Worm (Caenorhabditis elegans) whole organism, L1 larva: Measurements from ENCODE around the gene Y67D2.5.

ENCODE experiments used
- C04F5.9 ChIP-seq: sonication (generic microtip); optimal IDR thresholded peaks from 2 replicates; lab custom pipeline; 2016; ENCODE audit warnings: missing genetic modification characterization, missing compliant biosample characterization
- C16A3.4 ChIP-seq: fragments of 150-350 bp; optimal IDR thresholded peaks from 2 replicates; lab custom pipeline; 2014; ENCODE audit warnings: missing biosample characterization, missing genetic modification characterization
- F16B12.6 ChIP-seq: fragments of 150-350 bp; optimal IDR thresholded peaks from 2 replicates; lab custom pipeline; 2014; ENCODE audit warnings: missing biosample characterization, missing genetic modification characterization
- Y116A8C.19 ChIP-seq: sonication (generic microtip); optimal IDR thresholded peaks from 2 replicates; lab custom pipeline; 2016; ENCODE audit warnings: missing compliant biosample characterization, missing genetic modification characterization, borderline replicate concordance
- blmp-1 ChIP-seq: fragments of 150-350 bp; optimal IDR thresholded peaks from 2 replicates; lab custom pipeline; 2014; ENCODE audit warnings: missing biosample characterization, missing genetic modification characterization
- ceh-8 ChIP-seq: fragments of 200-800 bp; sonication (Bioruptor generic); optimal IDR thresholded peaks from 2 replicates; lab custom pipeline; 2018; ENCODE audit warnings: mild to moderate bottlenecking, missing genetic modification characterization, moderate library complexity, missing compliant biosample characterization
- ceh-82 ChIP-seq, 3 experiments: fragments of 150-350 bp in 1 of 3; sonication (generic microtip) in 2 of 3; optimal IDR thresholded peaks; 2 replicates each; lab custom pipeline; 2014 to 2017; ENCODE audit warnings: missing biosample characterization in 3 of 3, missing genetic modification characterization in 3 of 3
- ceh-90 ChIP-seq: sonication (generic microtip); optimal IDR thresholded peaks from 2 replicates; lab custom pipeline; 2016; ENCODE audit warnings: missing genetic modification characterization, missing compliant biosample characterization
- dpl-1 ChIP-seq, 3 experiments: fragments of 150-350 bp in 2 of 3; sonication (generic microtip) in 1 of 3; optimal IDR thresholded peaks; 2 replicates each; lab custom pipeline; 2014 to 2017; ENCODE audit warnings: missing biosample characterization in 3 of 3, missing genetic modification characterization in 3 of 3, missing genetic modification reagents in 3 of 3
- dsc-1 ChIP-seq: sonication (generic microtip); optimal IDR thresholded peaks from 2 replicates; lab custom pipeline; 2016; ENCODE audit warnings: mild to moderate bottlenecking, missing genetic modification characterization, missing compliant biosample characterization
- efl-1 ChIP-seq, 4 experiments: fragments of 150-350 bp; optimal IDR thresholded peaks in 3 of 4; peaks in 1 of 4; 1 replicate in 1 of 4; 2 replicates in 3 of 4; lab custom pipeline; 2014; ENCODE audit warnings: missing biosample characterization in 2 of 4, missing genetic modification characterization in 2 of 4, missing genetic modification reagents in 2 of 4
- egl-13 ChIP-seq: sonication (generic microtip); optimal IDR thresholded peaks from 2 replicates; lab custom pipeline; 2016; ENCODE audit warnings: missing genotype, missing genetic modification reagents, missing genetic modification characterization, missing compliant biosample characterization
- elt-2 ChIP-seq: sonication (generic microtip); optimal IDR thresholded peaks from 2 replicates; lab custom pipeline; 2016; ENCODE audit warnings: missing genetic modification characterization, mild to moderate bottlenecking, inconsistent platforms, missing compliant biosample characterization, missing genetic modification reagents
- elt-3 ChIP-seq, 6 experiments: fragments of 150-350 bp in 1 of 6; sonication (generic microtip); optimal IDR thresholded peaks; 2 replicates each; lab custom pipeline; 2017 to 2018; ENCODE audit warnings: missing biosample characterization in 6 of 6, missing genetic modification characterization in 6 of 6, inconsistent platforms in 1 of 6
- fkh-10 ChIP-seq: sonication (generic microtip); optimal IDR thresholded peaks from 2 replicates; lab custom pipeline; 2017; ENCODE audit warnings: missing biosample characterization, missing genetic modification reagents, missing genetic modification characterization
- fkh-4 ChIP-seq: sonication (generic microtip); optimal IDR thresholded peaks from 2 replicates; lab custom pipeline; 2016; ENCODE audit warnings: missing compliant biosample characterization, missing genetic modification characterization, borderline replicate concordance
- fkh-8 ChIP-seq: sonication (generic microtip); optimal IDR thresholded peaks from 2 replicates; lab custom pipeline; 2016; ENCODE audit warnings: mild to moderate bottlenecking, missing genetic modification characterization, missing compliant biosample characterization
- irx-1 ChIP-seq: sonication (generic microtip); optimal IDR thresholded peaks from 2 replicates; lab custom pipeline; 2016; ENCODE audit warnings: missing genetic modification characterization, missing compliant biosample characterization
- isw-1 ChIP-seq: fragments of 200-800 bp; sonication (Bioruptor generic); IDR thresholded peaks from 2 replicates; pipeline ENCODE4 v1.3.6; 2022; ENCODE audit warnings: missing genetic modification characterization, missing compliant biosample characterization
- jun-1 ChIP-seq: fragments of 150-350 bp; optimal IDR thresholded peaks from 2 replicates; lab custom pipeline; 2014; ENCODE audit warnings: missing biosample characterization, missing genetic modification reagents, missing genetic modification characterization
- lin-13 ChIP-seq: fragments of 150-350 bp; optimal IDR thresholded peaks from 2 replicates; lab custom pipeline; 2014; ENCODE audit warnings: missing biosample characterization, missing genetic modification reagents, missing genetic modification characterization
- lin-14 ChIP-seq: fragments of 200-800 bp; sonication (Bioruptor generic); optimal IDR thresholded peaks from 2 replicates; lab custom pipeline; 2018; ENCODE audit warnings: mild to moderate bottlenecking, missing genetic modification characterization, moderate library complexity, missing compliant biosample characterization
- lin-15B ChIP-seq: fragments of 150-350 bp; sonication (generic microtip); optimal IDR thresholded peaks from 3 replicates; lab custom pipeline; 2014; ENCODE audit warnings: missing biosample characterization, missing genetic modification characterization
- lin-35 ChIP-seq, 2 experiments: fragments of 150-350 bp; optimal IDR thresholded peaks; 2 replicates each; lab custom pipeline; 2014; ENCODE audit warnings: missing biosample characterization in 2 of 2, missing genetic modification characterization in 2 of 2, missing genetic modification reagents in 2 of 2
- lin-39 ChIP-seq: fragments of 150-350 bp; optimal IDR thresholded peaks from 2 replicates; lab custom pipeline; 2014; ENCODE audit warnings: missing biosample characterization, missing genetic modification reagents, missing genetic modification characterization
- lir-3 ChIP-seq: sonication (generic microtip); optimal IDR thresholded peaks from 2 replicates; lab custom pipeline; 2016; ENCODE audit warnings: mild to moderate bottlenecking, missing genetic modification characterization, moderate library complexity, missing compliant biosample characterization; ENCODE audit not compliant: poor library complexity
- lsy-2 ChIP-seq, 2 experiments: fragments of 150-350 bp; optimal IDR thresholded peaks; 2 replicates each; lab custom pipeline; 2014; ENCODE audit warnings: missing biosample characterization in 2 of 2, missing genetic modification characterization in 2 of 2
- mab-9 ChIP-seq: fragments of 200-800 bp; sonication (Bioruptor generic); IDR thresholded peaks from 2 replicates; pipeline ENCODE4 v1.3.6; 2022; ENCODE audit warnings: missing genetic modification reagents, missing genetic modification characterization, missing compliant biosample characterization
- mdl-1 ChIP-seq, 2 experiments: fragments of 150-350 bp; optimal IDR thresholded peaks; 2 replicates each; lab custom pipeline; 2014 to 2017; ENCODE audit warnings: missing biosample characterization in 2 of 2, missing genetic modification characterization in 2 of 2, inconsistent platforms in 1 of 2
- mep-1 ChIP-seq: fragments of 150-350 bp; optimal IDR thresholded peaks from 2 replicates; lab custom pipeline; 2014; ENCODE audit warnings: missing biosample characterization, missing genetic modification characterization
- nhr-11 ChIP-seq: fragments of 150-350 bp; optimal IDR thresholded peaks from 2 replicates; lab custom pipeline; 2014; ENCODE audit warnings: missing biosample characterization, missing genetic modification characterization
- nhr-12 ChIP-seq: sonication (generic microtip); optimal IDR thresholded peaks from 2 replicates; lab custom pipeline; 2017; ENCODE audit warnings: missing biosample characterization, missing genetic modification characterization
- nhr-19 ChIP-seq: fragments of 200-800 bp; sonication (Bioruptor generic); conservative IDR thresholded peaks from 2 replicates; pipeline ENCODE4 v1.3.6; 2022; ENCODE audit warnings: missing genetic modification characterization, missing compliant biosample characterization
- nhr-20 ChIP-seq: sonication (generic microtip); optimal IDR thresholded peaks from 2 replicates; lab custom pipeline; 2016; ENCODE audit warnings: mild to moderate bottlenecking, missing genetic modification characterization, missing compliant biosample characterization
- nhr-47 ChIP-seq: sonication (generic microtip); optimal IDR thresholded peaks from 2 replicates; lab custom pipeline; 2016; ENCODE audit warnings: mild to moderate bottlenecking, missing genetic modification characterization, moderate library complexity, missing compliant biosample characterization
- nhr-85 ChIP-seq: sonication (generic microtip); peaks from one replicate; lab custom pipeline; 2016; ENCODE audit warnings: missing genetic modification characterization, inconsistent platforms, missing compliant biosample characterization
- nhr-90 ChIP-seq: sonication (generic microtip); optimal IDR thresholded peaks from 2 replicates; lab custom pipeline; 2016; ENCODE audit warnings: mild to moderate bottlenecking, missing genetic modification characterization, missing compliant biosample characterization; ENCODE audit not compliant: poor library complexity
- rnt-1 ChIP-seq: sonication (generic microtip); optimal IDR thresholded peaks from 2 replicates; lab custom pipeline; 2016; ENCODE audit warnings: mild to moderate bottlenecking, missing genetic modification characterization, moderate library complexity, missing compliant biosample characterization
- skn-1 ChIP-seq: fragments of 150-350 bp; optimal IDR thresholded peaks from 2 replicates; lab custom pipeline; 2014; ENCODE audit warnings: missing biosample characterization, missing genetic modification characterization
- snpc-4 ChIP-seq: fragments of 150-350 bp; optimal IDR thresholded peaks from 2 replicates; lab custom pipeline; 2014; ENCODE audit warnings: missing biosample characterization, missing genetic modification characterization
- snu-23 ChIP-seq: sonication (generic microtip); optimal IDR thresholded peaks from 2 replicates; lab custom pipeline; 2016; ENCODE audit warnings: missing genetic modification characterization, missing compliant biosample characterization
- sox-4 ChIP-seq: sonication (generic microtip); optimal IDR thresholded peaks from 2 replicates; lab custom pipeline; 2016; ENCODE audit warnings: missing genetic modification characterization, missing compliant biosample characterization
- swsn-7 ChIP-seq: sonication (generic microtip); optimal IDR thresholded peaks from 2 replicates; lab custom pipeline; 2016; ENCODE audit warnings: missing genetic modification characterization, missing compliant biosample characterization
- tbx-2 ChIP-seq: sonication (generic microtip); optimal IDR thresholded peaks from 2 replicates; lab custom pipeline; 2016; ENCODE audit warnings: missing genetic modification characterization, missing compliant biosample characterization
- unc-130 ChIP-seq: fragments of 150-350 bp; optimal IDR thresholded peaks from 2 replicates; lab custom pipeline; 2017; ENCODE audit warnings: missing biosample characterization, missing genetic modification characterization, inconsistent platforms
- unc-86 ChIP-seq: sonication (generic microtip); optimal IDR thresholded peaks from 2 replicates; lab custom pipeline; 2016; ENCODE audit warnings: missing genetic modification characterization, missing compliant biosample characterization
- xbp-1 ChIP-seq: sonication (generic microtip); optimal IDR thresholded peaks from 2 replicates; lab custom pipeline; 2016; ENCODE audit warnings: missing genetic modification characterization, missing compliant biosample characterization
- zip-4 ChIP-seq: fragments of 200-800 bp; sonication (Bioruptor generic); optimal IDR thresholded peaks from 2 replicates; lab custom pipeline; 2018; ENCODE audit warnings: mild to moderate bottlenecking, missing genetic modification characterization, moderate library complexity, missing compliant biosample characterization
- ztf-11 ChIP-seq, 2 experiments: sonication (generic microtip); optimal IDR thresholded peaks; 2 replicates each; lab custom pipeline; 2016 to 2017; ENCODE audit warnings: missing genetic modification characterization in 2 of 2, missing biosample characterization in 1 of 2, missing compliant biosample characterization in 1 of 2
- ztf-4 ChIP-seq: fragments of 150-350 bp; optimal IDR thresholded peaks from 2 replicates; lab custom pipeline; 2014; ENCODE audit warnings: missing biosample characterization, missing genetic modification characterization

The Y67D2.5 gene

DNA sequence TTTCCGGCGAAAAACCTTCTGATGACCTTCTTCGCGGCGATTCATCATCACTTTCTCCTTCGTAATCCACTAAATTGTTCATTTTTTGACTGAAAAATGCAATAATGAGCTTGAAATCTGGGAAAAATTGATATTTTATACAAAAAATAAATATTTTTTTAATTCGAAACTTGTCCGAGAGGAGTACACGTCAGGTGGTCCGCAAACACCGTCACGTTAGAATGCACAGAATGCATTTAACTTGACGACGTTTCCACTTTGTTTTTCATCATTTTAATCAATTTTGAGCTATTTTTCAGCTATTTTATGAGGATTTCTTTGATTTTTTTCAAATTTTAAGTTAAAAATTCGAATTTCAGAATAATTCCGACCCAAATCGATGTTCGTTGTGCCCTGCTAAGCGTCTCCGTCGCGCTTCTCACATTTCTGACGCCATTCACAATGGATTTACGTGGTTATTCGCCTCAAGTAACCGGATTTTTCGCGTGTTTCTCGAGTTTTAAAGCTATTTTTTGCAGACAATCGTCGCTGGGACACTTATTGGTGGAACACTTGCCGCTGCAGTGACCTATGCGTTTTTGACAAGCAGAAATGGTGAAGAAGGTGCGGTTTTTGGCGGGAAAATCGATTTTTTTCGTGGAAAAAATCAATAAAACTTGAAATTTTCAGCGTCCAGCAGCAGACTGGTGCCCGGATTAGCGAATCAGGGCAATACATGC, 18.6 kb upstream of the Y67D2.5 start, which contains the start of the genes eelo-1 and Y67D2.2:
Gene eelo-1 (minus strand): TSS at position 89 of the 719 bp plus-strand sequence.
Gene Y67D2.2 (plus strand): TSS at position 360 of the 719 bp plus-strand sequence.
- TF ChIP-seq lin-39 (tag; lab: Kevin White, UChicago) (peak; percentile 75), ceh-8 (GFP tag; lab: Kevin White, UChicago) (peak; percentile 59), irx-1 (tag; lab: Kevin White, UChicago) (peak; percentile 70), nhr-19 (GFP tag; lab: Robert Waterston, UW) (peak; percentile 73), isw-1 (GFP tag; lab: Robert Waterston, UW) (peak; percentile 57), mep-1 (tag; lab: Kevin White, UChicago) (peak; percentile 92), zip-4 (peak; percentile 24), nhr-11 (no peak), C16A3.4 (tag; lab: Kevin White, UChicago) (peak; percentile 16), efl-1 (optimal IDR thresholded peaks at IDR 0.05; lab: Kevin White, UChicago) (peak; percentile 55 to 80), efl-1 (GFP tag; optimal IDR thresholded peaks at IDR 0.05 in 1 of 2; lab: Kevin White, UChicago) (peak; percentile 74 to 97), ztf-11 (tag; optimal IDR thresholded peaks at IDR 0.05; lab: Kevin White, UChicago) (peak in 1 of 2 experiments; percentile 65), mdl-1 (tag; optimal IDR thresholded peaks at IDR 0.05; lab: Kevin White, UChicago) (no peak), rnt-1 (tag; lab: Kevin White, UChicago) (peak; percentile 76), snu-23 (GFP tag; lab: Kevin White, UChicago) (peak; percentile 80), egl-13 (peak; percentile 51), fkh-8 (no peak), lsy-2 (tag; optimal IDR thresholded peaks at IDR 0.05; lab: Kevin White, UChicago) (peak; percentile 80 to 90), C04F5.9 (tag; lab: Kevin White, UChicago) (peak; percentile 49), blmp-1 (tag; lab: Kevin White, UChicago) (peak; percentile 41), tbx-2 (tag; lab: Kevin White, UChicago) (peak; percentile 74), nhr-12 (tag; lab: Kevin White, UChicago) (no peak), skn-1 (peak; percentile 24), F16B12.6 (peak; percentile 98), nhr-20 (tag; lab: Kevin White, UChicago) (peak; percentile 69), elt-3 (tag; optimal IDR thresholded peaks at IDR 0.05; lab: Kevin White, UChicago) (peak in 2 of 6 experiments; percentile 11 to 35), nhr-47 (tag; lab: Kevin White, UChicago) (peak; percentile 83), sox-4 (tag; lab: Kevin White, UChicago) (peak; percentile 53), nhr-90 (tag; lab: Kevin White, UChicago) (peak; percentile 80), fkh-4 (tag; lab: Kevin White, UChicago) (peak; percentile 38), xbp-1 (tag; lab: Kevin White, UChicago) (peak; percentile 81), ztf-4 (tag; lab: Kevin White, UChicago) (no peak), mab-9 (GFP tag; lab: Robert Waterston, UW) (0 out of 2 replicates have a peak, but pooled peaks have one; percentile 12), fkh-10 (GFP tag; lab: Kevin White, UChicago) (no peak), elt-2 (tag; lab: Kevin White, UChicago) (no peak), snpc-4 (tag; lab: Kevin White, UChicago) (peak; percentile 35), swsn-7 (tag; lab: Kevin White, UChicago) (peak; percentile 79), jun-1 (no peak), ceh-90 (tag; lab: Kevin White, UChicago) (peak; percentile 24), dpl-1 (GFP tag; optimal IDR thresholded peaks at IDR 0.05; lab: Kevin White, UChicago) (peak; percentile 60 to 77 (median 73)), Y116A8C.19 (tag; lab: Kevin White, UChicago) (no peak), lin-35 (GFP tag; optimal IDR thresholded peaks at IDR 0.05; lab: Kevin White, UChicago) (peak; percentile 61 to 69), ceh-82 (tag; optimal IDR thresholded peaks at IDR 0.05; lab: Kevin White, UChicago) (peak; percentile 52 to 82 (median 63)), nhr-85 (tag; lab: Kevin White, UChicago) (peak; percentile 59), lin-13 (GFP tag; lab: Kevin White, UChicago) (peak; percentile 20), unc-130 (tag; lab: Kevin White, UChicago) (peak; percentile 72), lin-14 (GFP tag; lab: Kevin White, UChicago) (peak; percentile 54), dsc-1 (peak; percentile 81), lin-15B (tag; lab: Kevin White, UChicago) (peak; percentile 50), unc-86 (tag; lab: Kevin White, UChicago) (peak; percentile 74), lir-3 (tag; lab: Kevin White, UChicago) (no peak)
